Fruit fly (Drosophila melanogaster) whole organism: ENCODE results near the gene CG44174.

Source experiments
- CG8478 ChIP-seq: fragments of >200 bp; optimal IDR thresholded peaks from 2 replicates; lab custom pipeline; 2018; ENCODE audit warnings: inconsistent platforms
- Dll ChIP-seq: fragments of >200 bp; optimal IDR thresholded peaks from 2 replicates; lab custom pipeline; 2017
- EcR ChIP-seq, 2 experiments: fragments of >200 bp; optimal IDR thresholded peaks; 2 replicates each; lab custom pipeline; 2017; ENCODE audit warnings: missing biosample characterization in 2 of 2, missing genetic modification characterization in 2 of 2, missing genetic modification reagents in 2 of 2
- pan ChIP-seq: fragments of >200 bp; optimal IDR thresholded peaks from 2 replicates; lab custom pipeline; 2017
- psq ChIP-seq: fragments of >200 bp; optimal IDR thresholded peaks from 2 replicates; lab custom pipeline; 2017
- usp ChIP-seq: fragments of >200 bp; optimal IDR thresholded peaks from 2 replicates; lab custom pipeline; 2017; ENCODE audit warnings: missing biosample characterization, missing genetic modification characterization, mixed read lengths

DNA sequence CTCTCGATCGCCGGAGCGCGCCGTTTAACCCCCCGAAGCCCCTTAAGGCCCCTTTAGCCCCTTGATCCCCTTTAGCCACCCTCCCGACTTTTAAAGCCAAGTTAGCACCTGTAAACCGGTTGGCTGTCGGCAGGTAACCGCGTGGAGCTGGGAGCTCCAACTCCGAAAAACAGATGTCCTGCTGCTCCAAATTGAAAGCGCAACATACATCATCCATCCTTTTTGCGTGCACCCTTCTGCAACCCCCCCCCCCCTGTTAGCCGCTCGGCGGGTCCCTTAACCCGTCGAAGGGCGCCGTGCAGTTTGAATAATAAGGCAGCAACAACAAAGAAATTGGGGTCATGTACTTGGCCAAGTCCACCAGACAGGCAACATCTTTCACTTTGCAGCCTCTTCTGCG is 31.2 kb upstream of the CG44174 start:
- TF ChIP-seq EcR (GFP tag; optimal IDR thresholded peaks at IDR 0.05; lab: Kevin White, UChicago), result no peak
- TF ChIP-seq CG8478 (lab: Kevin White, UChicago), result no peak
- TF ChIP-seq psq (lab: Kevin White, UChicago), result no peak
- TF ChIP-seq usp (GFP tag; lab: Kevin White, UChicago), result no peak
- TF ChIP-seq pan, result no peak
- peak; percentile 58 for TF ChIP-seq Dll
